Worm (Caenorhabditis elegans): ENCODE data around the gene K12H4.5.
A peak's percentile ranks its signal among the peaks of the same experiment; 100 is the strongest.

The K12H4.5 gene

ce11 chrIII:8030963-8031362 is 13.3 kb upstream of the K12H4.5 start, which contains the start of gene F44B9.9:
F44B9.9 (minus strand) TSS chrIII:8031063.
- TF ChIP-seq him-1 (tag; optimal IDR thresholded peaks at IDR 0.05) (no peak), W03F9.2 (tag; optimal IDR thresholded peaks at IDR 0.05) (no peak), dao-5 (tag; optimal IDR thresholded peaks at IDR 0.05) (no peak)

- TF ChIP-seq dao-5 (tag; optimal IDR thresholded peaks at IDR 0.05): no peak
Measured at ce11 chrIII:8033534-8033933, 10.8 kb upstream of the K12H4.5 start, which contains the start of gene F44B9.10. F44B9.10 (minus strand) TSS chrIII:8033634.

- TF ChIP-seq W03F9.2 (tag; optimal IDR thresholded peaks at IDR 0.05) (no peak), him-1 (tag; optimal IDR thresholded peaks at IDR 0.05) (no peak), dao-5 (tag; optimal IDR thresholded peaks at IDR 0.05) (no peak)
Measured at ce11 chrIII:8036050-8036449, 8.2 kb upstream of the K12H4.5 start.

- TF ChIP-seq dao-5 (tag; optimal IDR thresholded peaks at IDR 0.05) (no peak), W03F9.2 (tag; optimal IDR thresholded peaks at IDR 0.05) (no peak), him-1 (tag; optimal IDR thresholded peaks at IDR 0.05) (no peak)
Measured at ce11 chrIII:8036497-8036896, 7.8 kb upstream of the K12H4.5 start.

ce11 chrIII:8037941-8038340 is 6.3 kb upstream of the K12H4.5 start, which contains the start of gene dpf-6:
dpf-6 (plus strand) TSS chrIII:8038241.
- TF ChIP-seq him-1 (tag; optimal IDR thresholded peaks at IDR 0.05): no peak
- TF ChIP-seq W03F9.2 (tag; optimal IDR thresholded peaks at IDR 0.05): no peak
- no peak for TF ChIP-seq dao-5 (tag; optimal IDR thresholded peaks at IDR 0.05)

- TF ChIP-seq dao-5 (tag; optimal IDR thresholded peaks at IDR 0.05) (no peak), him-1 (tag; optimal IDR thresholded peaks at IDR 0.05) (no peak), W03F9.2 (tag; optimal IDR thresholded peaks at IDR 0.05) (no peak)
Measured at ce11 chrIII:8042775-8043174, 1.5 kb upstream of the K12H4.5 start, which contains the start of gene K12H4.6. K12H4.6 (minus strand) TSS chrIII:8042875.

ce11 chrIII:8043784-8044183 is 503 bp upstream of the K12H4.5 start:
- TF ChIP-seq W03F9.2 (tag; optimal IDR thresholded peaks at IDR 0.05): peak; percentile 98
- TF ChIP-seq dao-5 (tag; optimal IDR thresholded peaks at IDR 0.05): peak; percentile 65
- TF ChIP-seq him-1 (tag; optimal IDR thresholded peaks at IDR 0.05): peak; percentile 97

- TF ChIP-seq him-1 (tag; optimal IDR thresholded peaks at IDR 0.05) (no peak), dao-5 (tag; optimal IDR thresholded peaks at IDR 0.05) (no peak), W03F9.2 (tag; optimal IDR thresholded peaks at IDR 0.05) (no peak)
Measured at ce11 chrIII:8044717-8045116, 430 bp downstream of the K12H4.5 start, which contains the start of gene spcs-3. spcs-3 (plus strand) TSS chrIII:8045017.

- TF ChIP-seq him-1 (tag; optimal IDR thresholded peaks at IDR 0.05) (no peak), W03F9.2 (tag; optimal IDR thresholded peaks at IDR 0.05) (no peak), dao-5 (tag; optimal IDR thresholded peaks at IDR 0.05) (no peak)
Measured at ce11 chrIII:8045734-8046133, 1.4 kb downstream of the K12H4.5 start, which contains the start of gene K12H4.3. K12H4.3 (plus strand) TSS chrIII:8046034.

ce11 chrIII:8047412-8047811 is 3.1 kb downstream of the K12H4.5 start, which contains the start of gene K12H4.2:
K12H4.2 (plus strand) TSS chrIII:8047712.
- TF ChIP-seq him-1 (tag; optimal IDR thresholded peaks at IDR 0.05) (no peak), dao-5 (tag; optimal IDR thresholded peaks at IDR 0.05) (no peak), W03F9.2 (tag; optimal IDR thresholded peaks at IDR 0.05) (no peak)

- TF ChIP-seq W03F9.2 (tag; optimal IDR thresholded peaks at IDR 0.05): no peak
- TF ChIP-seq him-1 (tag; optimal IDR thresholded peaks at IDR 0.05): no peak
- TF ChIP-seq dao-5 (tag; optimal IDR thresholded peaks at IDR 0.05): no peak
Measured at ce11 chrIII:8050944-8051343, 6.7 kb downstream of the K12H4.5 start, which contains the start of gene K12H4.7. K12H4.7 (minus strand) TSS chrIII:8051081.

- TF ChIP-seq him-1 (tag; optimal IDR thresholded peaks at IDR 0.05) (no peak), W03F9.2 (tag; optimal IDR thresholded peaks at IDR 0.05) (no peak), dao-5 (tag; optimal IDR thresholded peaks at IDR 0.05) (no peak)
Measured at ce11 chrIII:8051838-8052237, 7.6 kb downstream of the K12H4.5 start.

ce11 chrIII:8061114-8061513 is 16.8 kb downstream of the K12H4.5 start:
- TF ChIP-seq him-1 (tag; optimal IDR thresholded peaks at IDR 0.05) (no peak), dao-5 (tag; optimal IDR thresholded peaks at IDR 0.05) (no peak), W03F9.2 (tag; optimal IDR thresholded peaks at IDR 0.05) (no peak)

ce11 chrIII:8063659-8064058 is 19.4 kb downstream of the K12H4.5 start:
- TF ChIP-seq W03F9.2 (tag; optimal IDR thresholded peaks at IDR 0.05) (no peak), him-1 (tag; optimal IDR thresholded peaks at IDR 0.05) (no peak), dao-5 (tag; optimal IDR thresholded peaks at IDR 0.05) (no peak)

ce11 chrIII:8065101-8065500 is 20.8 kb downstream of the K12H4.5 start:
- no peak for TF ChIP-seq him-1 (tag; optimal IDR thresholded peaks at IDR 0.05)
- TF ChIP-seq W03F9.2 (tag; optimal IDR thresholded peaks at IDR 0.05): no peak
- TF ChIP-seq dao-5 (tag; optimal IDR thresholded peaks at IDR 0.05): no peak
